Worm (Caenorhabditis elegans) whole organism, early embryonic: ENCODE measurements around the gene srh-69.

Experiments
- B0310.2 ChIP-seq: sonication (generic microtip); optimal IDR thresholded peaks from 2 replicates; lab custom pipeline; 2016; ENCODE audit warnings: mild to moderate bottlenecking, missing genetic modification characterization, missing compliant biosample characterization
- F13C5.2 ChIP-seq: sonication (generic microtip); optimal IDR thresholded peaks from 2 replicates; lab custom pipeline; 2017; ENCODE audit warnings: mild to moderate bottlenecking, missing genetic modification characterization, inconsistent platforms, missing compliant biosample characterization
- aly-1 ChIP-seq: sonication (generic microtip); optimal IDR thresholded peaks from 2 replicates; lab custom pipeline; 2016; ENCODE audit warnings: missing genetic modification characterization, missing compliant biosample characterization
- ama-1 ChIP-seq: fragments of 150-350 bp; optimal IDR thresholded peaks from 2 replicates; lab custom pipeline; 2014
- ceh-13 ChIP-seq: fragments of 200-800 bp; sonication (Bioruptor generic); optimal IDR thresholded peaks from 2 replicates; lab custom pipeline; 2018; ENCODE audit warnings: mild to moderate bottlenecking, missing genetic modification characterization, missing compliant biosample characterization
- ceh-36 ChIP-seq: sonication (generic microtip); optimal IDR thresholded peaks from 2 replicates; lab custom pipeline; 2016; ENCODE audit warnings: missing genetic modification characterization, inconsistent platforms, missing compliant biosample characterization
- ets-7 ChIP-seq: sonication (generic microtip); optimal IDR thresholded peaks from 2 replicates; lab custom pipeline; 2016; ENCODE audit warnings: missing genotype, missing genetic modification characterization, missing compliant biosample characterization
- flt-1 ChIP-seq: fragments of 200-800 bp; sonication (Bioruptor generic); IDR thresholded peaks from 2 replicates; pipeline ENCODE4 v1.3.6; 2022; ENCODE audit warnings: missing genetic modification characterization, missing compliant biosample characterization
- hmbx-1 ChIP-seq: sonication (generic microtip); optimal IDR thresholded peaks from 2 replicates; lab custom pipeline; 2016; ENCODE audit warnings: mild to moderate bottlenecking, missing genetic modification characterization, missing compliant biosample characterization
- hmg-4 ChIP-seq: fragments of 200-800 bp; sonication (Bioruptor generic); optimal IDR thresholded peaks from 2 replicates; lab custom pipeline; 2018; ENCODE audit warnings: mild to moderate bottlenecking, missing genetic modification characterization, missing compliant biosample characterization
- hnd-1 ChIP-seq: sonication (generic microtip); optimal IDR thresholded peaks from 2 replicates; lab custom pipeline; 2016; ENCODE audit warnings: missing genetic modification characterization, missing compliant biosample characterization
- pes-1 ChIP-seq: fragments of 200-800 bp; sonication (Bioruptor generic); IDR thresholded peaks from 2 replicates; pipeline ENCODE4 v1.3.6; 2022; ENCODE audit warnings: missing genetic modification reagents, missing genetic modification characterization, missing compliant biosample characterization
- scrt-1 ChIP-seq: fragments of 200-800 bp; sonication (Bioruptor generic); IDR thresholded peaks from 2 replicates; pipeline ENCODE4 v1.3.6; 2022; ENCODE audit warnings: missing genetic modification characterization, missing compliant biosample characterization
- sea-1 ChIP-seq: fragments of 200-800 bp; sonication (Bioruptor generic); conservative IDR thresholded peaks from 2 replicates; pipeline ENCODE4 v1.3.6; 2022; ENCODE audit warnings: missing genetic modification characterization, missing compliant biosample characterization
- tbx-11 ChIP-seq: fragments of 200-800 bp; sonication (Bioruptor generic); IDR thresholded peaks from 2 replicates; pipeline ENCODE4 v1.3.6; 2022; ENCODE audit warnings: missing genetic modification characterization, missing compliant biosample characterization
- tbx-37 ChIP-seq: fragments of 200-800 bp; sonication (Bioruptor generic); conservative IDR thresholded peaks from 2 replicates; pipeline ENCODE4 v1.3.6; 2022; ENCODE audit warnings: missing genetic modification reagents, missing genetic modification characterization, missing compliant biosample characterization
- tra-4 ChIP-seq: sonication (generic microtip); optimal IDR thresholded peaks from 2 replicates; lab custom pipeline; 2017; ENCODE audit warnings: missing genetic modification characterization, missing compliant biosample characterization

Gene srh-69

ce11 chrII:12491936-12492335 is 22.6 kb downstream of the srh-69 start, which contains the start of gene srz-6:
TSS of gene srz-6 (plus strand) at chrII:12492236.
- TF ChIP-seq ceh-36 (tag; lab: Kevin White, UChicago), result no peak
- no peak for TF ChIP-seq tra-4 (tag; lab: Kevin White, UChicago)
- TF ChIP-seq hnd-1, result no peak
- TF ChIP-seq hmg-4, result no peak
- TF ChIP-seq flt-1, result no peak
- TF ChIP-seq hmbx-1 (tag; lab: Kevin White, UChicago), result no peak
- TF ChIP-seq F13C5.2, result no peak
- no peak for TF ChIP-seq sea-1 (GFP tag; lab: Robert Waterston, UW)
- no peak for TF ChIP-seq tbx-37 (GFP tag; lab: Robert Waterston, UW)
- no peak for TF ChIP-seq scrt-1 (GFP tag; lab: Robert Waterston, UW)

- no peak for TF ChIP-seq tbx-37 (GFP tag; lab: Robert Waterston, UW)
- TF ChIP-seq hmg-4, result no peak
- no peak for TF ChIP-seq ceh-13 (GFP tag; lab: Kevin White, UChicago)
- no peak for TF ChIP-seq pes-1 (GFP tag; lab: Robert Waterston, UW)
- TF ChIP-seq B0310.2 (tag; lab: Kevin White, UChicago), result no peak
- TF ChIP-seq flt-1, result no peak
- no peak for TF ChIP-seq scrt-1 (GFP tag; lab: Robert Waterston, UW)
Observed at ce11 chrII:12489903-12490302, 24.6 kb downstream of the srh-69 start, which contains the start of gene T21B4.15. TSS of gene T21B4.15 (plus strand) at chrII:12490203.

DNA sequence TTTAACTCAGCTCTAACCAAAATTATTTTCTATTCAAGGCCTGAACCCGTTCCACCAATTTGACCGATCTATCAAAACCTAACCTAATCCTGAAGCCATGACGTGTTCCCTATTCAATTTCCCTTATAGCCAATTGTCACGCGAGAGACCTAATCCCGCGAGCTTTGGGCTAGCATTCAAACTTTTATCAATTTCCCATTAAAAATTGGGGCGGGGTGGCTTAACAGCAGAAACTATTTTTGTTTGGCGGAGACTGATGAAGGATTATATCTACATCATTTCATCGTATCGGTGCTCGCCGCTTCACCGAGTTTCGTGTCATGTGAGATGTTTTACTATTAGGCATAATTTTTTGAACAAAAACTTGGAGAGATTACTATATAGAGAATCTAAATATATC is 25.7 kb downstream of the srh-69 start:
- no peak for TF ChIP-seq hmbx-1 (tag; lab: Kevin White, UChicago)
- no peak for TF ChIP-seq tbx-37 (GFP tag; lab: Robert Waterston, UW)
- no peak for TF ChIP-seq hmg-4
- TF ChIP-seq ceh-13 (GFP tag; lab: Kevin White, UChicago), result no peak
- no peak for TF ChIP-seq ets-7 (tag; lab: Kevin White, UChicago)
- TF ChIP-seq ama-1 (lab: Kevin White, UChicago), result no peak
- no peak for TF ChIP-seq scrt-1 (GFP tag; lab: Robert Waterston, UW)
- TF ChIP-seq sea-1 (GFP tag; lab: Robert Waterston, UW), result no peak
- TF ChIP-seq tra-4 (tag; lab: Kevin White, UChicago), result no peak

DNA sequence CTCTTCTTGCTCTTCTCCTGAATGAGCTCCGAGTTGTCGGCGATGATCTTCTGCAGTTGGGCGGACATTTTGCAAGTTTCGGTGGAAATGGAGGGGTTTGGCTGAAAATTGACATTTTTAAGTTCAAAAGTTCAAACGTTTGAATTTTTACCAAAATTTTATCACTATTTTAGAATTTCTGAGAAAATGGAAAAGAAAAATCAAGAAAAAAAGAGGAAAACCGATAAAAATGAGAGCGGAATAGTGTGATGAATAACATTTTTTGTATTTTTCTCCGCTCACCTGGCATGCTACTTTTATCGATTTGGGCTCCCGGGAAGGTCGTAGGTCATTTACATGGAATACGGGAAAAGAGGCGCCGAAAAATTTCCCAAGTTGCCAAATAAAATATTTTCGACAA is 29.5 kb downstream of the srh-69 start, which contains the start of gene F15A4.10:
Gene F15A4.10 (minus strand): TSS at position 101 of the 400 bp plus-strand sequence.
- TF ChIP-seq tbx-37 (GFP tag; lab: Robert Waterston, UW) (no peak), scrt-1 (GFP tag; lab: Robert Waterston, UW) (no peak), tra-4 (tag; lab: Kevin White, UChicago) (no peak), ama-1 (lab: Kevin White, UChicago) (no peak), ets-7 (tag; lab: Kevin White, UChicago) (no peak), aly-1 (tag; lab: Kevin White, UChicago) (no peak), hmg-4 (no peak), ceh-36 (tag; lab: Kevin White, UChicago) (no peak), flt-1 (no peak), ceh-13 (GFP tag; lab: Kevin White, UChicago) (no peak), F13C5.2 (no peak), tbx-11 (GFP tag; lab: Robert Waterston, UW) (no peak), B0310.2 (tag; lab: Kevin White, UChicago) (no peak)

ce11 chrII:12482622-12483021 is 31.9 kb downstream of the srh-69 start, which contains the start of gene fbxb-102:
TSS of gene fbxb-102 (plus strand) at chrII:12482922.
- TF ChIP-seq aly-1 (tag; lab: Kevin White, UChicago), result no peak
- TF ChIP-seq hnd-1, result no peak
- no peak for TF ChIP-seq B0310.2 (tag; lab: Kevin White, UChicago)
- no peak for TF ChIP-seq scrt-1 (GFP tag; lab: Robert Waterston, UW)
- no peak for TF ChIP-seq hmbx-1 (tag; lab: Kevin White, UChicago)
- TF ChIP-seq ceh-13 (GFP tag; lab: Kevin White, UChicago), result no peak
- TF ChIP-seq flt-1, result no peak
- no peak for TF ChIP-seq tbx-11 (GFP tag; lab: Robert Waterston, UW)
- no peak for TF ChIP-seq F13C5.2
- no peak for TF ChIP-seq ets-7 (tag; lab: Kevin White, UChicago)
- TF ChIP-seq hmg-4, result no peak
- TF ChIP-seq pes-1 (GFP tag; lab: Robert Waterston, UW), result no peak

- no peak for TF ChIP-seq ceh-13 (GFP tag; lab: Kevin White, UChicago)
- TF ChIP-seq tra-4 (tag; lab: Kevin White, UChicago), result no peak
- TF ChIP-seq B0310.2 (tag; lab: Kevin White, UChicago), result no peak
- TF ChIP-seq ceh-36 (tag; lab: Kevin White, UChicago), result no peak
- TF ChIP-seq ets-7 (tag; lab: Kevin White, UChicago), result no peak
- TF ChIP-seq hnd-1, result no peak
- TF ChIP-seq tbx-11 (GFP tag; lab: Robert Waterston, UW), result no peak
- TF ChIP-seq sea-1 (GFP tag; lab: Robert Waterston, UW), result no peak
- no peak for TF ChIP-seq scrt-1 (GFP tag; lab: Robert Waterston, UW)
- no peak for TF ChIP-seq hmbx-1 (tag; lab: Kevin White, UChicago)
- TF ChIP-seq hmg-4, result no peak
- TF ChIP-seq pes-1 (GFP tag; lab: Robert Waterston, UW), result no peak
- TF ChIP-seq tbx-37 (GFP tag; lab: Robert Waterston, UW), result no peak
- TF ChIP-seq ama-1 (lab: Kevin White, UChicago), result no peak
- no peak for TF ChIP-seq flt-1
Observed at ce11 chrII:12481645-12482044, 32.9 kb downstream of the srh-69 start.

ce11 chrII:12480811-12481210 is 33.7 kb downstream of the srh-69 start, which contains the start of gene arrd-9:
TSS of gene arrd-9 (minus strand) at chrII:12480911.
- TF ChIP-seq ets-7 (tag; lab: Kevin White, UChicago), result no peak
- TF ChIP-seq F13C5.2, result no peak

ce11 chrII:12473406-12473805 is 41.1 kb downstream of the srh-69 start, which contains the start of gene srg-17:
TSS of gene srg-17 (plus strand) at chrII:12473706.
- TF ChIP-seq B0310.2 (tag; lab: Kevin White, UChicago), result no peak
- TF ChIP-seq tbx-11 (GFP tag; lab: Robert Waterston, UW), result no peak
- no peak for TF ChIP-seq ceh-36 (tag; lab: Kevin White, UChicago)
- no peak for TF ChIP-seq sea-1 (GFP tag; lab: Robert Waterston, UW)
